Fruit fly (Drosophila melanogaster) whole organism, pupa: Measurements from ENCODE around the gene mus81.

ENCODE experiments used
- CG10348 ChIP-seq: fragments of 200-800 bp; sonication (Bioruptor generic); IDR thresholded peaks from 2 replicates; pipeline ENCODE4 v1.3.6; 2022; ENCODE audit warnings: missing biosample characterization, missing genetic modification characterization
- CG12605 ChIP-seq: fragments of 200-800 bp; sonication (Bioruptor generic); IDR thresholded peaks from 2 replicates; pipeline ENCODE4 v1.3.6; 2022; ENCODE audit warnings: missing biosample characterization, missing genetic modification characterization
- CG13204 ChIP-seq: fragments of 200-800 bp; sonication (Bioruptor generic); optimal IDR thresholded peaks from 2 replicates; lab custom pipeline; 2018; ENCODE audit warnings: missing biosample characterization, mild to moderate bottlenecking, missing genetic modification characterization, moderate library complexity
- CG14655 ChIP-seq: fragments of 200-800 bp; sonication (Bioruptor generic); optimal IDR thresholded peaks from 3 replicates; lab custom pipeline; 2017; ENCODE audit warnings: mild to moderate bottlenecking, missing biosample characterization, missing genetic modification reagents, missing genetic modification characterization
- CG15710 ChIP-seq: fragments of 200-800 bp; sonication (Bioruptor generic); optimal IDR thresholded peaks from 2 replicates; lab custom pipeline; 2018; ENCODE audit warnings: missing biosample characterization, mild to moderate bottlenecking, missing genetic modification characterization, moderate library complexity
- CG17806 ChIP-seq: fragments of 200-800 bp; sonication (Bioruptor generic); optimal IDR thresholded peaks from 2 replicates; lab custom pipeline; 2018; ENCODE audit warnings: missing biosample characterization, mild to moderate bottlenecking, missing genetic modification characterization, moderate library complexity
- CG32121 ChIP-seq: fragments of 200-800 bp; sonication (Bioruptor generic); IDR thresholded peaks from 2 replicates; pipeline ENCODE4 v1.3.6; 2022; ENCODE audit warnings: missing biosample characterization, missing genetic modification characterization
- CG34367 ChIP-seq: fragments of 200-800 bp; sonication (Bioruptor generic); optimal IDR thresholded peaks from 2 replicates; lab custom pipeline; 2018; ENCODE audit warnings: missing biosample characterization, mild to moderate bottlenecking, missing genetic modification characterization
- CG4496 ChIP-seq: fragments of 200-800 bp; sonication (Bioruptor generic); IDR thresholded peaks from 3 replicates; pipeline ENCODE4 v1.3.6; 2022; ENCODE audit warnings: missing biosample characterization, missing genetic modification characterization
- CG8159 ChIP-seq: fragments of 200-800 bp; sonication (Bioruptor generic); optimal IDR thresholded peaks from 3 replicates; lab custom pipeline; 2018; ENCODE audit warnings: missing biosample characterization, mild to moderate bottlenecking, missing genetic modification characterization, moderate library complexity
- CG8301 ChIP-seq: fragments of 200-800 bp; sonication (Bioruptor generic); optimal IDR thresholded peaks from 2 replicates; lab custom pipeline; 2018; ENCODE audit warnings: missing biosample characterization, mild to moderate bottlenecking, missing genetic modification characterization
- CG9948 ChIP-seq: fragments of 200-800 bp; sonication (Bioruptor generic); optimal IDR thresholded peaks from 2 replicates; lab custom pipeline; 2018; ENCODE audit warnings: missing biosample characterization, mild to moderate bottlenecking, missing genetic modification characterization, moderate library complexity
- D1 ChIP-seq: fragments of 200-800 bp; sonication (Bioruptor generic); optimal IDR thresholded peaks from 2 replicates; lab custom pipeline; 2018; ENCODE audit warnings: missing biosample characterization, mild to moderate bottlenecking, missing genetic modification characterization, moderate library complexity
- EcR ChIP-seq: fragments of 200-800 bp; sonication (Bioruptor generic); optimal IDR thresholded peaks from 3 replicates; lab custom pipeline; 2019; ENCODE audit warnings: missing biosample characterization, missing genetic modification characterization, mild to moderate bottlenecking, moderate library complexity, missing genetic modification reagents
- Ets98B ChIP-seq: fragments of 200-800 bp; sonication (Bioruptor generic); IDR thresholded peaks from 2 replicates; pipeline ENCODE4 v1.3.6; 2022; ENCODE audit warnings: missing biosample characterization, missing genetic modification characterization
- Pif1A ChIP-seq: fragments of 200-800 bp; sonication (Bioruptor generic); optimal IDR thresholded peaks from 3 replicates; lab custom pipeline; 2016; ENCODE audit warnings: missing biosample characterization, missing genetic modification characterization
- Pif1B ChIP-seq: fragments of 200-800 bp; sonication (Bioruptor generic); optimal IDR thresholded peaks from 3 replicates; lab custom pipeline; 2016; ENCODE audit warnings: missing biosample characterization, missing genetic modification characterization
- Snoo ChIP-seq: fragments of 200-800 bp; sonication (Bioruptor generic); optimal IDR thresholded peaks from 3 replicates; lab custom pipeline; 2017; ENCODE audit warnings: missing biosample characterization, mild to moderate bottlenecking, missing genetic modification characterization, inconsistent platforms
- fd96Ca ChIP-seq: fragments of 200-800 bp; sonication (Bioruptor generic); IDR thresholded peaks from 3 replicates; pipeline ENCODE4 v1.3.6; 2022; ENCODE audit warnings: missing biosample characterization, missing genetic modification characterization
- gl ChIP-seq: fragments of 200-800 bp; sonication (Bioruptor generic); optimal IDR thresholded peaks from 2 replicates; lab custom pipeline; 2018; ENCODE audit warnings: missing biosample characterization, mild to moderate bottlenecking, missing genetic modification characterization
- rn ChIP-seq: fragments of 200-800 bp; sonication (Bioruptor generic); IDR thresholded peaks from 2 replicates; pipeline ENCODE4 v1.3.6; 2022; ENCODE audit warnings: missing biosample characterization, missing genetic modification characterization

mus81 gene

dm6 chrX:940580-941184 is at the start of gene mus81, which contains the start of gene CG3704:
mus81 (plus strand) TSS chrX:941075.
CG3704 (minus strand) TSS chrX:940805.
- TF ChIP-seq CG32121 (GFP tag; lab: Robert Waterston, UW) (no peak), rn (GFP tag; lab: Robert Waterston, UW) (no peak), CG8301 (tag; lab: Kevin White, UChicago) (no peak), CG15710 (tag; lab: Kevin White, UChicago) (no peak), EcR (no peak), CG17806 (no peak), fd96Ca (GFP tag; lab: Robert Waterston, UW) (no peak), gl (no peak), CG13204 (no peak), Pif1A (no peak)
- TF ChIP-seq, all 21 proteins: peak for 0

dm6 chrX:894182-894581 is 46.7 kb upstream of the mus81 start, which contains the start of gene CG11663:
CG11663 (plus strand) TSS chrX:894482.
- TF ChIP-seq gl = no peak
- TF ChIP-seq CG4496 = no peak
- no peak for TF ChIP-seq rn (GFP tag; lab: Robert Waterston, UW)
- TF ChIP-seq CG10348 (GFP tag; lab: Robert Waterston, UW) = no peak
- no peak for TF ChIP-seq CG14655 (GFP tag; lab: Kevin White, UChicago)
- no peak for TF ChIP-seq CG8159 (tag; lab: Kevin White, UChicago)
- TF ChIP-seq Pif1B (GFP tag; lab: Kevin White, UChicago) = no peak
- no peak for TF ChIP-seq CG8301 (tag; lab: Kevin White, UChicago)
- no peak for TF ChIP-seq CG34367 (tag; lab: Kevin White, UChicago)
- no peak for TF ChIP-seq EcR
- no peak for TF ChIP-seq Snoo (tag; lab: Kevin White, UChicago)
- no peak for TF ChIP-seq CG17806
- no peak for TF ChIP-seq Ets98B (GFP tag; lab: Robert Waterston, UW)
- TF ChIP-seq CG32121 (GFP tag; lab: Robert Waterston, UW) = no peak
- TF ChIP-seq fd96Ca (GFP tag; lab: Robert Waterston, UW) = no peak
- TF ChIP-seq CG9948 (tag; lab: Kevin White, UChicago) = no peak
- TF ChIP-seq D1 (tag; lab: Kevin White, UChicago) = no peak

dm6 chrX:898367-898766 is 42.5 kb upstream of the mus81 start:
- no peak for TF ChIP-seq CG9948 (tag; lab: Kevin White, UChicago)
- TF ChIP-seq CG14655 (GFP tag; lab: Kevin White, UChicago) = no peak
- TF ChIP-seq D1 (tag; lab: Kevin White, UChicago) = no peak
- peak; percentile 47 for TF ChIP-seq Pif1B (GFP tag; lab: Kevin White, UChicago)
- no peak for TF ChIP-seq gl
- peak; percentile 19 for TF ChIP-seq CG17806
- no peak for TF ChIP-seq CG8159 (tag; lab: Kevin White, UChicago)
- TF ChIP-seq CG4496 = no peak; the same call in 2 of the 3 replicates
- no peak for TF ChIP-seq CG32121 (GFP tag; lab: Robert Waterston, UW)
- TF ChIP-seq CG10348 (GFP tag; lab: Robert Waterston, UW) = no peak
- TF ChIP-seq Pif1A = no peak
- TF ChIP-seq Ets98B (GFP tag; lab: Robert Waterston, UW) = peak; percentile 46
- no peak for TF ChIP-seq CG13204
- TF ChIP-seq CG12605 (GFP tag; lab: Robert Waterston, UW) = 0 out of 2 replicates have a peak, but pooled peaks have one; percentile 24
- no peak for TF ChIP-seq rn (GFP tag; lab: Robert Waterston, UW)
- TF ChIP-seq CG15710 (tag; lab: Kevin White, UChicago) = no peak
- TF ChIP-seq CG34367 (tag; lab: Kevin White, UChicago) = no peak
- TF ChIP-seq EcR = peak; percentile 81
- no peak for TF ChIP-seq Snoo (tag; lab: Kevin White, UChicago)
- no peak for TF ChIP-seq fd96Ca (GFP tag; lab: Robert Waterston, UW)
- TF ChIP-seq CG8301 (tag; lab: Kevin White, UChicago) = no peak

- TF ChIP-seq CG15710 (tag; lab: Kevin White, UChicago) (no peak), Ets98B (GFP tag; lab: Robert Waterston, UW) (no peak), CG8301 (tag; lab: Kevin White, UChicago) (no peak), CG9948 (tag; lab: Kevin White, UChicago) (no peak), fd96Ca (GFP tag; lab: Robert Waterston, UW) (0 out of 3 replicates have a peak, but pooled peaks have one; percentile 34)
- TF ChIP-seq, all 21 proteins: peak for 1
These were observed 41.3 kb upstream of the mus81 start for dm6 chrX:899407-900050.

dm6 chrX:900725-901345 is 40.0 kb upstream of the mus81 start:
- TF ChIP-seq fd96Ca (GFP tag; lab: Robert Waterston, UW) (peak; percentile 97), CG13204 (peak; percentile 60), CG17806 (peak; percentile 90), CG8159 (tag; lab: Kevin White, UChicago) (peak; percentile 90), rn (GFP tag; lab: Robert Waterston, UW) (peak; percentile 70; the same call in 1 of the 2 replicates), CG34367 (tag; lab: Kevin White, UChicago) (peak; percentile 88), CG4496 (peak; percentile 96), CG9948 (tag; lab: Kevin White, UChicago) (peak; percentile 86), Pif1A (peak; percentile 93), CG14655 (GFP tag; lab: Kevin White, UChicago) (peak; percentile 89), CG12605 (GFP tag; lab: Robert Waterston, UW) (peak; percentile 86), CG32121 (GFP tag; lab: Robert Waterston, UW) (peak; percentile 94), CG15710 (tag; lab: Kevin White, UChicago) (peak; percentile 91), gl (peak; percentile 84), D1 (tag; lab: Kevin White, UChicago) (peak; percentile 55), EcR (peak; percentile 92), Pif1B (GFP tag; lab: Kevin White, UChicago) (peak; percentile 92), Ets98B (GFP tag; lab: Robert Waterston, UW) (peak; percentile 95), CG10348 (GFP tag; lab: Robert Waterston, UW) (peak; percentile 84), Snoo (tag; lab: Kevin White, UChicago) (peak; percentile 90), CG8301 (tag; lab: Kevin White, UChicago) (peak; percentile 91)
